Fruit fly (Drosophila melanogaster): Measurements from ENCODE around the gene CG43155.

DNA sequence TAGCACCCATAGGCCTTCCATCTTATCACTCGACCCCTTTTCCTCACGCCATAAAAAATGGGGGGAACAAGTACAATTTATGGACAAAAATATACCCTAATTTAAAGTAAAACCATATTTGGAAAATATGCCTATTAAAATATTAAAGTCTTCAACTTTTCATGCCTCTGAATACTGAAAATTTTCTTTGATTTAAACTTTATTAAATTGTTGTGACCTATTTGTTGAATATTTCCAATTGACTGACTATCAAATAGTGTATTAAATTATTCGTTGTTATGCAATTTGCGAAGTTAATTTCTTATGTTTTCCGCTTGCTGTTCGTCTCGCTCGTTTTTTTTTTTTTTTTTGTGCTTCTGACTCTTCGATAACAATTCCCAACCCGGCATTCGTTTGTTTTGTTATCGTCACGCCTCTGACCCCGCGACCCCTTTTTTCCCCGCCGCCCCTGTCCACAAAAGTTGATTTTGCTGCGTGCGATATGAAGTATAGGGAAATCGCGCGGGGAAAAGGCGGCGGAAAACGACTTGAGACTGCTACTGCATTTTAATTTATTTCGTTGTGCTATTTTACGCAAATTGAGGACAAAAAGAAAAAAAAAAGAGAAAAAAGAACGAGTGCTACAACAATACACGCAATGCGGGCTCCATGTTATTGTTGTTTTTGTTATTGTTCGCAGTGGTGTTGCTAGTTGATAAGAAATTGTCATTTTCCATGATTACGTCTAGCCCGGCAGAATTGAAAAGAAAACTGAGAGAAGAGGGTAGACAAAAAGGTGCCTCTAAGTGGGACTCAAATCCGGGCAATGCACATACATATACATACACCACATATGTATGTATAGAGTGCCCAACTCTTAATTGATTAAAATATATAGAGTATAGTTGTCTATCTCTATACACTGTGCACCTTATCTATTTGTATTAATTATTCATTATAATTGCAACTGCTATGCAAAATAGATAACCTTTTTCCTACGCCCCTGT is 62.3 kb downstream of the CG43155 start:
- TF ChIP-seq CG10348 (GFP tag; IDR thresholded peaks at IDR 0.05), result no peak
- TF ChIP-seq Pif1A (GFP tag; optimal IDR thresholded peaks at IDR 0.05), result no peak
- TF ChIP-seq CG8301 (tag; optimal IDR thresholded peaks at IDR 0.05), result peak; percentile 40
- peak; percentile 53 for TF ChIP-seq CG15710 (tag; optimal IDR thresholded peaks at IDR 0.05)
- no peak for TF ChIP-seq CG34367 (tag; optimal IDR thresholded peaks at IDR 0.05)
- TF ChIP-seq CG9948 (tag; optimal IDR thresholded peaks at IDR 0.05), result peak; percentile 46
- peak; percentile 36 for TF ChIP-seq CG14655 (GFP tag; optimal IDR thresholded peaks at IDR 0.05)
- TF ChIP-seq Snoo (tag; optimal IDR thresholded peaks at IDR 0.05), result peak; percentile 0
- peak; percentile 61 for TF ChIP-seq CG8159 (tag; optimal IDR thresholded peaks at IDR 0.05)
- peak; percentile 39 for TF ChIP-seq gl (tag; optimal IDR thresholded peaks at IDR 0.05)
- peak; percentile 43 for TF ChIP-seq EcR (GFP tag; optimal IDR thresholded peaks at IDR 0.05)

All from whole organism, pupa.